Worm (Caenorhabditis elegans): Measurements from ENCODE around the gene srh-11.

- TF ChIP-seq him-1 (tag; optimal IDR thresholded peaks at IDR 0.05): no peak
- no peak for TF ChIP-seq W03F9.2 (tag; optimal IDR thresholded peaks at IDR 0.05)
Measured at ce11 chrX:8274869-8275268, 44.0 kb downstream of the srh-11 start, which contains the start of gene ksr-1.

Measured in whole organism, L4/young adult.